Fruit fly (Drosophila melanogaster) whole organism, embryonic: ENCODE results near the gene CG43759.
A peak's percentile ranks its signal among the peaks of the same experiment; 100 is the strongest.

Experiments used
- CG11247 ChIP-seq: fragments of 200-800 bp; sonication (Bioruptor generic); IDR thresholded peaks from 2 replicates; pipeline ENCODE4 v1.3.6; 2022; ENCODE audit warnings: missing biosample characterization, missing genetic modification characterization
- CG11696 ChIP-seq: fragments of 200-800 bp; sonication (Bioruptor generic); IDR thresholded peaks from 2 replicates; pipeline ENCODE4 v1.3.6; 2022; ENCODE audit warnings: missing biosample characterization, missing genetic modification characterization
- CG12071 ChIP-seq: fragments of 200-800 bp; sonication (Bioruptor generic); optimal IDR thresholded peaks from 3 replicates; lab custom pipeline; 2018; ENCODE audit warnings: missing biosample characterization, mild to moderate bottlenecking, missing genetic modification characterization
- CG12744 ChIP-seq: fragments of 200-800 bp; sonication (Bioruptor generic); optimal IDR thresholded peaks from 2 replicates; lab custom pipeline; 2016; ENCODE audit warnings: missing biosample characterization, missing genetic modification characterization
- CG13123 ChIP-seq: fragments of 200-800 bp; sonication (Bioruptor generic); optimal IDR thresholded peaks from 2 replicates; lab custom pipeline; 2016; ENCODE audit warnings: missing biosample characterization, missing genetic modification characterization
- CG13296 ChIP-seq: fragments of 200-800 bp; sonication (Bioruptor generic); optimal IDR thresholded peaks from 3 replicates; lab custom pipeline; 2018; ENCODE audit warnings: missing biosample characterization, mild to moderate bottlenecking, missing genetic modification characterization
- CG14441 ChIP-seq: fragments of 200-800 bp; sonication (Bioruptor generic); IDR thresholded peaks from 2 replicates; pipeline ENCODE4 v1.3.6; 2022; ENCODE audit warnings: missing biosample characterization, missing genetic modification characterization
- CG15479 ChIP-seq: fragments of 200-800 bp; sonication (Bioruptor generic); optimal IDR thresholded peaks from 3 replicates; lab custom pipeline; 2019; ENCODE audit warnings: missing biosample characterization, mild to moderate bottlenecking, missing genetic modification characterization, moderate library complexity
- CG15601 ChIP-seq: fragments of 200-800 bp; sonication (Bioruptor generic); optimal IDR thresholded peaks from 3 replicates; lab custom pipeline; 2019; ENCODE audit warnings: missing biosample characterization, mild to moderate bottlenecking, missing genetic modification characterization, moderate library complexity
- CG16813 ChIP-seq: fragments of 200-800 bp; sonication (Bioruptor generic); IDR thresholded peaks from 3 replicates; pipeline ENCODE4 v1.3.6; 2022; ENCODE audit warnings: missing biosample characterization, missing genetic modification characterization; ENCODE audit not compliant: partially characterized antibody
- CG17359 ChIP-seq: fragments of 200-800 bp; sonication (Bioruptor generic); optimal IDR thresholded peaks from 3 replicates; lab custom pipeline; 2018; ENCODE audit warnings: missing biosample characterization, mild to moderate bottlenecking, missing genetic modification characterization, moderate library complexity
- CG17361 ChIP-seq: fragments of 200-800 bp; sonication (Bioruptor generic); IDR thresholded peaks from 3 replicates; pipeline ENCODE4 v1.3.6; 2022; ENCODE audit warnings: missing biosample characterization, missing genetic modification characterization
- CG18262 ChIP-seq: fragments of 200-800 bp; optimal IDR thresholded peaks from 3 replicates; lab custom pipeline; 2019; ENCODE audit warnings: missing biosample characterization, mild to moderate bottlenecking, missing genetic modification characterization, moderate library complexity
- CG18619 ChIP-seq: fragments of 200-800 bp; sonication (Bioruptor generic); optimal IDR thresholded peaks from 3 replicates; lab custom pipeline; 2017; ENCODE audit warnings: missing biosample characterization, mild to moderate bottlenecking, missing genetic modification characterization
- CG2129 ChIP-seq: fragments of 200-800 bp; sonication (Bioruptor generic); IDR thresholded peaks from 2 replicates; pipeline ENCODE4 v1.3.6; 2022; ENCODE audit warnings: missing biosample characterization, missing genetic modification characterization; ENCODE audit not compliant: partially characterized antibody
- CG2678 ChIP-seq: fragments of 200-800 bp; sonication (Bioruptor generic); optimal IDR thresholded peaks from 3 replicates; lab custom pipeline; 2019; ENCODE audit warnings: missing biosample characterization, mild to moderate bottlenecking, missing genetic modification characterization, moderate library complexity
- CG3065 ChIP-seq: fragments of 200-800 bp; sonication (Bioruptor generic); optimal IDR thresholded peaks from 2 replicates; lab custom pipeline; 2016; ENCODE audit warnings: missing biosample characterization, missing genetic modification characterization
- CG32767 ChIP-seq: fragments of 200-800 bp; sonication (Bioruptor generic); IDR thresholded peaks from 2 replicates; pipeline ENCODE4 v1.3.6; 2022; ENCODE audit warnings: missing biosample characterization, missing genetic modification characterization
- CG6683 ChIP-seq: fragments of 200-800 bp; sonication (Bioruptor generic); optimal IDR thresholded peaks from 2 replicates; lab custom pipeline; 2017; ENCODE audit warnings: missing biosample characterization, mild to moderate bottlenecking, missing genetic modification characterization, missing genetic modification reagents
- CG8281 ChIP-seq: fragments of 200-800 bp; sonication (Bioruptor generic); optimal IDR thresholded peaks from 2 replicates; lab custom pipeline; 2018; ENCODE audit warnings: missing biosample characterization, mild to moderate bottlenecking, missing genetic modification characterization, moderate library complexity
- CG8924 ChIP-seq: fragments of 200-800 bp; optimal IDR thresholded peaks from 3 replicates; lab custom pipeline; 2019; ENCODE audit warnings: missing biosample characterization, mild to moderate bottlenecking, missing genetic modification characterization, moderate library complexity
- CG9932 ChIP-seq: fragments of 200-800 bp; sonication (Bioruptor generic); IDR thresholded peaks from 2 replicates; pipeline ENCODE4 v1.3.6; 2022; ENCODE audit warnings: missing biosample characterization, missing genetic modification characterization
- D19A ChIP-seq: fragments of 200-800 bp; optimal IDR thresholded peaks from 3 replicates; lab custom pipeline; 2019; ENCODE audit warnings: missing biosample characterization, mild to moderate bottlenecking, missing genetic modification characterization, moderate library complexity
- Dll ChIP-seq: fragments of 200-800 bp; sonication (Bioruptor generic); IDR thresholded peaks from 4 replicates; pipeline ENCODE4 v1.3.6; 2022; ENCODE audit warnings: missing biosample characterization, missing genetic modification characterization; ENCODE audit not compliant: partially characterized antibody
- Elba2 ChIP-seq: fragments of 200-800 bp; sonication (Bioruptor generic); optimal IDR thresholded peaks from 3 replicates; lab custom pipeline; 2016; ENCODE audit warnings: missing biosample characterization, missing genetic modification characterization
- HLH54F ChIP-seq: fragments of 200-800 bp; sonication (Bioruptor generic); optimal IDR thresholded peaks from 3 replicates; lab custom pipeline; 2016; ENCODE audit warnings: missing biosample characterization, missing genetic modification characterization
- Hmr ChIP-seq: fragments of 200-800 bp; sonication (Bioruptor generic); optimal IDR thresholded peaks from 3 replicates; lab custom pipeline; 2017; ENCODE audit warnings: mild to moderate bottlenecking, missing biosample characterization, missing genetic modification reagents, missing genetic modification characterization
- Hr51 ChIP-seq, 2 experiments: fragments of 200-800 bp; sonication (Bioruptor generic); optimal IDR thresholded peaks; 2 replicates in 1 of 2; 3 replicates in 1 of 2; lab custom pipeline; 2016 to 2018; ENCODE audit warnings: missing biosample characterization in 2 of 2, missing genetic modification characterization in 2 of 2, mild to moderate bottlenecking in 1 of 2, moderate library complexity in 1 of 2
- MTF-1 ChIP-seq: fragments of 200-800 bp; sonication (Bioruptor generic); optimal IDR thresholded peaks from 2 replicates; lab custom pipeline; 2018; ENCODE audit warnings: missing biosample characterization, mild to moderate bottlenecking, missing genetic modification characterization, borderline replicate concordance
- Opbp ChIP-seq: fragments of 200-800 bp; sonication (Bioruptor generic); IDR thresholded peaks from 3 replicates; pipeline ENCODE4 v1.3.6; 2022; ENCODE audit warnings: missing biosample characterization, missing genetic modification characterization; ENCODE audit not compliant: partially characterized antibody
- al ChIP-seq: fragments of 200-800 bp; sonication (Bioruptor generic); IDR thresholded peaks from 2 replicates; pipeline ENCODE4 v1.3.6; 2022; ENCODE audit warnings: missing biosample characterization, missing genetic modification characterization
- bab2 ChIP-seq: fragments of 200-800 bp; sonication (Bioruptor generic); optimal IDR thresholded peaks from 2 replicates; lab custom pipeline; 2016; ENCODE audit warnings: missing biosample characterization, missing genetic modification characterization
- cas ChIP-seq: fragments of 200-800 bp; sonication (Bioruptor generic); IDR thresholded peaks from 2 replicates; pipeline ENCODE4 v1.3.6; 2022; ENCODE audit warnings: missing biosample characterization, missing genetic modification characterization
- chif ChIP-seq, 2 experiments: fragments of 200-800 bp; sonication (Bioruptor generic); optimal IDR thresholded peaks; 3 replicates each; lab custom pipeline; 2016; ENCODE audit warnings: missing biosample characterization in 2 of 2, missing genetic modification characterization in 2 of 2
- dmrt11E ChIP-seq: fragments of 200-800 bp; sonication (Bioruptor generic); optimal IDR thresholded peaks from 3 replicates; lab custom pipeline; 2018; ENCODE audit warnings: missing biosample characterization, mild to moderate bottlenecking, missing genetic modification characterization, moderate library complexity
- dmrt99B ChIP-seq: fragments of 200-800 bp; sonication (Bioruptor generic); optimal IDR thresholded peaks from 2 replicates; lab custom pipeline; 2018; ENCODE audit warnings: missing biosample characterization, mild to moderate bottlenecking, missing genetic modification characterization, moderate library complexity
- gce ChIP-seq: fragments of 200-800 bp; sonication (Bioruptor generic); IDR thresholded peaks from 3 replicates; pipeline ENCODE4 v1.3.6; 2022; ENCODE audit warnings: missing biosample characterization, missing genetic modification characterization
- nom ChIP-seq: fragments of 200-800 bp; sonication (Bioruptor generic); optimal IDR thresholded peaks from 2 replicates; lab custom pipeline; 2017; ENCODE audit warnings: missing biosample characterization, missing genetic modification characterization, mild to moderate bottlenecking, moderate library complexity, missing genetic modification reagents
- phol ChIP-seq: fragments of 200-800 bp; sonication (Bioruptor generic); optimal IDR thresholded peaks from 3 replicates; lab custom pipeline; 2018; ENCODE audit warnings: missing biosample characterization, mild to moderate bottlenecking, missing genetic modification characterization, moderate library complexity
- row ChIP-seq: fragments of 200-800 bp; sonication (Bioruptor generic); IDR thresholded peaks from 3 replicates; pipeline ENCODE4 v1.3.6; 2022; ENCODE audit warnings: missing biosample characterization, missing genetic modification characterization
- scrt ChIP-seq: fragments of 200-800 bp; sonication (Bioruptor generic); optimal IDR thresholded peaks from 2 replicates; lab custom pipeline; 2018; ENCODE audit warnings: missing biosample characterization, mild to moderate bottlenecking, missing genetic modification characterization, moderate library complexity
- sens ChIP-seq: fragments of 200-800 bp; sonication (Bioruptor generic); peaks from one replicate; lab custom pipeline; 2016; ENCODE audit warnings: missing biosample characterization, missing genetic modification characterization
- stc ChIP-seq: fragments of 200-800 bp; sonication (Bioruptor generic); IDR thresholded peaks from 2 replicates; pipeline ENCODE4 v1.3.6; 2022; ENCODE audit warnings: missing biosample characterization, missing genetic modification characterization
- unpg ChIP-seq: fragments of 200-800 bp; sonication (Bioruptor generic); optimal IDR thresholded peaks from 3 replicates; lab custom pipeline; 2018; ENCODE audit warnings: missing biosample characterization, mild to moderate bottlenecking, missing genetic modification characterization, moderate library complexity
- zen ChIP-seq: fragments of 200-800 bp; sonication (Bioruptor generic); optimal IDR thresholded peaks from 3 replicates; lab custom pipeline; 2018; ENCODE audit warnings: missing biosample characterization, mild to moderate bottlenecking, missing genetic modification characterization, moderate library complexity

The CG43759 gene

DNA sequence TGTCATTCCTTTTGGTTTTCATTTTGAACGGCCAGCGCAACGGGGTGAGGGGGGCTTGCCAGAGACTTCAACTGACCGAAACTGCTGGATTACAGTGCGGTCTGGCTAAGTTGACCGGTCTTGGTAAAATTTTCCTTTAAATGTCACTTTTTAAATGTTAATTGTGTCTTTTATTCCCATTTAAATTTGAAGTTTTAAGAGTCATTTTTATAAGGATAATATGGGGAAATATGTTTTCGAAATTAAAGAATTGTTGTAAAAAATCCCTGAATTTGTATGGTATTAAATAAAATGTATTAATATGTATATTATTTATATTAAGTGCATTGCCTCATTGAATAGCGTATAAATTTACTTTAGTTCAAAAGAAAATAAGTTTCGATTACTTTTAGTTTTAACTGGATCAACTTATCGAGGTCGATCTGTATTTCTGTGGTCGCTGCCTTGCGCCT, 1.5 kb upstream of the CG43759 start (continued):
- TF ChIP-seq zen (tag; lab: Kevin White, UChicago) (peak; percentile 6), CG18619 (GFP tag; lab: Kevin White, UChicago) (no peak), CG12071 (GFP tag; lab: Kevin White, UChicago) (no peak), CG11247 (GFP tag; lab: Robert Waterston, UW) (no peak), dmrt11E (tag; lab: Kevin White, UChicago) (peak; percentile 32), CG12744 (GFP tag; lab: Kevin White, UChicago) (no peak), CG13123 (no peak), CG8281 (tag; lab: Kevin White, UChicago) (no peak), Elba2 (GFP tag; lab: Kevin White, UChicago) (no peak), CG3065 (GFP tag; lab: Kevin White, UChicago) (no peak), phol (tag; lab: Kevin White, UChicago) (peak; percentile 37), CG13296 (no peak), CG15479 (GFP tag; lab: Kevin White, UChicago) (peak; percentile 14), CG17361 (peak; percentile 52), CG15601 (tag; lab: Kevin White, UChicago) (peak; percentile 14), CG32767 (GFP tag; lab: Robert Waterston, UW) (no peak), scrt (GFP tag; lab: Kevin White, UChicago) (no peak), CG8924 (tag; lab: Kevin White, UChicago) (peak; percentile 23), CG14441 (GFP tag; lab: Robert Waterston, UW) (no peak), Hmr (no peak), nom (peak; percentile 44), CG17359 (tag; lab: Kevin White, UChicago) (no peak), CG18262 (tag; lab: Kevin White, UChicago) (peak; percentile 54), CG16813 (GFP tag; lab: Robert Waterston, UW) (no peak), MTF-1 (GFP tag; lab: Kevin White, UChicago) (no peak), bab2 (no peak), CG2678 (tag; lab: Kevin White, UChicago) (peak; percentile 23), stc (GFP tag; lab: Robert Waterston, UW) (no peak), cas (GFP tag; lab: Robert Waterston, UW) (no peak), Opbp (no peak), CG9932 (GFP tag; lab: Robert Waterston, UW) (no peak), row (GFP tag; lab: Robert Waterston, UW) (0 out of 3 replicates have a peak, but pooled peaks have one; percentile 19), unpg (GFP tag; lab: Kevin White, UChicago) (no peak), sens (GFP tag; lab: Kevin White, UChicago) (peak; percentile 70), dmrt99B (tag; lab: Kevin White, UChicago) (peak; percentile 43), CG2129 (no peak), CG6683 (no peak), Dll (GFP tag; lab: Robert Waterston, UW) (no peak), HLH54F (GFP tag; lab: Kevin White, UChicago) (no peak), al (GFP tag; lab: Robert Waterston, UW) (no peak), CG11696 (GFP tag; lab: Robert Waterston, UW) (no peak), chif (GFP tag; optimal IDR thresholded peaks at IDR 0.05; lab: Kevin White, UChicago) (no peak), gce (GFP tag; lab: Robert Waterston, UW) (no peak), Hr51 (GFP tag; optimal IDR thresholded peaks at IDR 0.05; lab: Kevin White, UChicago) (no peak), D19A (tag; lab: Kevin White, UChicago) (peak; percentile 11)
